Fruit fly (Drosophila melanogaster) whole organism, embryonic: ENCODE measurements around the gene Efhc1.1.

Experiments
- BEAF-32 ChIP-seq: fragments of 200-800 bp; sonication (Bioruptor generic); optimal IDR thresholded peaks from 3 replicates; lab custom pipeline; 2017; ENCODE audit warnings: missing biosample characterization, missing genetic modification characterization, mild to moderate bottlenecking, moderate library complexity, missing genetic modification reagents
- CG1024 ChIP-seq: fragments of 200-800 bp; sonication (Bioruptor generic); IDR thresholded peaks from 2 replicates; pipeline ENCODE4 v1.3.6; 2022; ENCODE audit warnings: missing biosample characterization, missing genetic modification characterization
- CG11456 ChIP-seq: fragments of 200-800 bp; sonication (Bioruptor generic); IDR thresholded peaks from 3 replicates; pipeline ENCODE4 v1.3.6; 2022; ENCODE audit warnings: missing biosample characterization, missing genetic modification characterization
- CG13287 ChIP-seq: fragments of 200-800 bp; sonication (Bioruptor generic); IDR thresholded peaks from 2 replicates; pipeline ENCODE4 v1.3.6; 2022; ENCODE audit warnings: missing biosample characterization, missing genetic modification characterization; ENCODE audit not compliant: partially characterized antibody
- CG14710 ChIP-seq: fragments of 200-800 bp; sonication (Bioruptor generic); optimal IDR thresholded peaks from 3 replicates; lab custom pipeline; 2019; ENCODE audit warnings: missing biosample characterization, mild to moderate bottlenecking, missing genetic modification characterization, moderate library complexity
- CG14860 ChIP-seq: fragments of 200-800 bp; sonication (Bioruptor generic); IDR thresholded peaks from 3 replicates; pipeline ENCODE4 v1.3.6; 2022; ENCODE audit warnings: missing biosample characterization, missing genetic modification characterization; ENCODE audit not compliant: partially characterized antibody
- CG2129 ChIP-seq: fragments of 200-800 bp; sonication (Bioruptor generic); IDR thresholded peaks from 2 replicates; pipeline ENCODE4 v1.3.6; 2022; ENCODE audit warnings: missing biosample characterization, missing genetic modification characterization; ENCODE audit not compliant: partially characterized antibody
- CG30020 ChIP-seq: fragments of 200-800 bp; optimal IDR thresholded peaks from 2 replicates; lab custom pipeline; 2019; ENCODE audit warnings: missing biosample characterization, mild to moderate bottlenecking, missing genetic modification characterization, moderate library complexity
- CG34224 ChIP-seq: fragments of 200-800 bp; sonication (Bioruptor generic); IDR thresholded peaks from 3 replicates; pipeline ENCODE4 v1.3.6; 2022; ENCODE audit warnings: missing biosample characterization, missing genetic modification characterization; ENCODE audit not compliant: partially characterized antibody
- CG42726 ChIP-seq: fragments of 200-800 bp; sonication (Bioruptor generic); IDR thresholded peaks from 2 replicates; pipeline ENCODE4 v1.3.6; 2022; ENCODE audit warnings: missing biosample characterization, missing genetic modification characterization; ENCODE audit not compliant: partially characterized antibody
- CG6791 ChIP-seq: fragments of 200-800 bp; sonication (Bioruptor generic); IDR thresholded peaks from 3 replicates; pipeline ENCODE4 v1.3.6; 2022; ENCODE audit warnings: missing biosample characterization, missing genetic modification characterization; ENCODE audit not compliant: partially characterized antibody
- CG7357 ChIP-seq: fragments of 200-800 bp; sonication (Bioruptor generic); IDR thresholded peaks from 3 replicates; pipeline ENCODE4 v1.3.6; 2022; ENCODE audit warnings: missing biosample characterization, missing genetic modification characterization
- CG7963 ChIP-seq: fragments of 200-800 bp; sonication (Bioruptor generic); IDR thresholded peaks from 3 replicates; pipeline ENCODE4 v1.3.6; 2022; ENCODE audit warnings: missing biosample characterization, missing genetic modification characterization; ENCODE audit not compliant: partially characterized antibody
- CG8290 ChIP-seq, 3 experiments: fragments of 200-800 bp; sonication (Bioruptor generic); optimal IDR thresholded peaks; 2 replicates each; lab custom pipeline; 2016 to 2019; ENCODE audit warnings: missing biosample characterization in 3 of 3, missing genetic modification characterization in 3 of 3, mild to moderate bottlenecking in 2 of 3, moderate library complexity in 1 of 3
- HLH4C ChIP-seq: fragments of 200-800 bp; sonication (Bioruptor generic); IDR thresholded peaks from 3 replicates; pipeline ENCODE4 v1.3.6; 2022; ENCODE audit warnings: missing biosample characterization, missing genetic modification characterization; ENCODE audit not compliant: partially characterized antibody
- MBD-R2 ChIP-seq: fragments of 200-800 bp; sonication (Bioruptor generic); IDR thresholded peaks from 2 replicates; pipeline ENCODE4 v1.3.6; 2022; ENCODE audit warnings: missing biosample characterization, missing genetic modification characterization
- MESR4 ChIP-seq: fragments of 200-800 bp; sonication (Bioruptor generic); optimal IDR thresholded peaks from 2 replicates; lab custom pipeline; 2018; ENCODE audit warnings: missing biosample characterization, mild to moderate bottlenecking, missing genetic modification characterization, moderate library complexity
- Med ChIP-seq: fragments of 200-800 bp; sonication (Bioruptor generic); peaks from one replicate; lab custom pipeline; 2016; ENCODE audit warnings: missing biosample characterization, missing genetic modification characterization, mild to moderate bottlenecking, inconsistent platforms, moderate library complexity
- Neu2 ChIP-seq: fragments of 200-800 bp; sonication (Bioruptor generic); optimal IDR thresholded peaks from 3 replicates; lab custom pipeline; 2016; ENCODE audit warnings: missing biosample characterization, missing genetic modification characterization, borderline replicate concordance
- Opbp ChIP-seq: fragments of 200-800 bp; sonication (Bioruptor generic); IDR thresholded peaks from 3 replicates; pipeline ENCODE4 v1.3.6; 2022; ENCODE audit warnings: missing biosample characterization, missing genetic modification characterization; ENCODE audit not compliant: partially characterized antibody
- Rfx ChIP-seq: fragments of 200-800 bp; sonication (Bioruptor generic); IDR thresholded peaks from 2 replicates; pipeline ENCODE4 v1.3.6; 2022; ENCODE audit warnings: missing biosample characterization, missing genetic modification characterization
- Scr ChIP-seq: fragments of 200-800 bp; sonication (Bioruptor generic); IDR thresholded peaks from 2 replicates; pipeline ENCODE4 v1.3.6; 2022; ENCODE audit warnings: missing biosample characterization, missing genetic modification characterization; ENCODE audit not compliant: partially characterized antibody
- Sin3A ChIP-seq: fragments of >200 bp; optimal IDR thresholded peaks from 2 replicates; lab custom pipeline; 2018
- Sry-δ ChIP-seq: fragments of 200-800 bp; sonication (Bioruptor generic); optimal IDR thresholded peaks from 2 replicates; lab custom pipeline; 2016; ENCODE audit warnings: missing biosample characterization, missing genetic modification characterization
- amos ChIP-seq: fragments of 200-800 bp; sonication (Bioruptor generic); IDR thresholded peaks from 2 replicates; pipeline ENCODE4 v1.3.6; 2022; ENCODE audit warnings: missing biosample characterization, missing genetic modification characterization; ENCODE audit not compliant: partially characterized antibody
- ato ChIP-seq: fragments of 200-800 bp; sonication (Bioruptor generic); IDR thresholded peaks from 2 replicates; pipeline ENCODE4 v1.3.6; 2022; ENCODE audit warnings: missing biosample characterization, missing genetic modification characterization; ENCODE audit not compliant: partially characterized antibody
- crp ChIP-seq, 2 experiments: fragments of 200-800 bp; sonication (Bioruptor generic); optimal IDR thresholded peaks; 2 replicates in 1 of 2; 3 replicates in 1 of 2; lab custom pipeline; 2017; ENCODE audit warnings: missing biosample characterization in 2 of 2, missing genetic modification characterization in 2 of 2, mild to moderate bottlenecking in 1 of 2, moderate library complexity in 1 of 2
- gfzf ChIP-seq: fragments of 200-800 bp; sonication (Bioruptor generic); optimal IDR thresholded peaks from 2 replicates; lab custom pipeline; 2016; ENCODE audit warnings: missing biosample characterization, mild to moderate bottlenecking, missing genetic modification characterization, moderate library complexity
- hbn ChIP-seq: fragments of 200-800 bp; sonication (Bioruptor generic); IDR thresholded peaks from 2 replicates; pipeline ENCODE4 v1.3.6; 2022; ENCODE audit warnings: missing biosample characterization, missing genetic modification characterization; ENCODE audit not compliant: partially characterized antibody
- inv ChIP-seq: fragments of 200-800 bp; sonication (Bioruptor generic); IDR thresholded peaks from 2 replicates; pipeline ENCODE4 v1.3.6; 2022; ENCODE audit warnings: missing biosample characterization, missing genetic modification characterization; ENCODE audit not compliant: partially characterized antibody
- lola ChIP-seq, 3 experiments: fragments of >200 bp in 2 of 3; fragments of 200-800 bp in 1 of 3; sonication (Bioruptor generic) in 1 of 3; optimal IDR thresholded peaks; 2 replicates each; lab custom pipeline; 2017 to 2019; ENCODE audit warnings: missing biosample characterization in 3 of 3, missing genetic modification characterization in 3 of 3, mild to moderate bottlenecking in 1 of 3, moderate library complexity in 1 of 3
- mld ChIP-seq: fragments of 200-800 bp; sonication (Bioruptor generic); IDR thresholded peaks from 3 replicates; pipeline ENCODE4 v1.3.6; 2022; ENCODE audit warnings: missing biosample characterization, missing genetic modification characterization; ENCODE audit not compliant: partially characterized antibody
- nerfin-2 ChIP-seq: fragments of 200-800 bp; sonication (Bioruptor generic); IDR thresholded peaks from 2 replicates; pipeline ENCODE4 v1.3.6; 2022; ENCODE audit warnings: missing biosample characterization, missing genetic modification characterization; ENCODE audit not compliant: partially characterized antibody
- pzg ChIP-seq: fragments of 200-800 bp; sonication (Bioruptor generic); optimal IDR thresholded peaks from 3 replicates; lab custom pipeline; 2018; ENCODE audit warnings: missing biosample characterization, mild to moderate bottlenecking, missing genetic modification characterization, moderate library complexity
- sens ChIP-seq: fragments of 200-800 bp; sonication (Bioruptor generic); peaks from one replicate; lab custom pipeline; 2016; ENCODE audit warnings: missing biosample characterization, missing genetic modification characterization
- sna ChIP-seq: fragments of 200-800 bp; sonication (Bioruptor generic); IDR thresholded peaks from 2 replicates; pipeline ENCODE4 v1.3.6; 2022; ENCODE audit warnings: missing biosample characterization, missing genetic modification characterization; ENCODE audit not compliant: partially characterized antibody
- ssp ChIP-seq: fragments of 200-800 bp; sonication (Bioruptor generic); IDR thresholded peaks from 2 replicates; pipeline ENCODE4 v1.3.6; 2022; ENCODE audit warnings: missing biosample characterization, missing genetic modification characterization
- unc-4 ChIP-seq: fragments of 200-800 bp; sonication (Bioruptor generic); IDR thresholded peaks from 2 replicates; pipeline ENCODE4 v1.3.6; 2022; ENCODE audit warnings: missing biosample characterization, missing genetic modification characterization; ENCODE audit not compliant: partially characterized antibody
- vnd ChIP-seq: fragments of 200-800 bp; sonication (Bioruptor generic); IDR thresholded peaks from 3 replicates; pipeline ENCODE4 v1.3.6; 2022; ENCODE audit warnings: missing biosample characterization, missing genetic modification characterization; ENCODE audit not compliant: partially characterized antibody
- zen2 ChIP-seq: fragments of 200-800 bp; sonication (Bioruptor generic); IDR thresholded peaks from 3 replicates; pipeline ENCODE4 v1.3.6; 2022; ENCODE audit warnings: missing biosample characterization, missing genetic modification characterization; ENCODE audit not compliant: partially characterized antibody

Efhc1.1 gene

DNA sequence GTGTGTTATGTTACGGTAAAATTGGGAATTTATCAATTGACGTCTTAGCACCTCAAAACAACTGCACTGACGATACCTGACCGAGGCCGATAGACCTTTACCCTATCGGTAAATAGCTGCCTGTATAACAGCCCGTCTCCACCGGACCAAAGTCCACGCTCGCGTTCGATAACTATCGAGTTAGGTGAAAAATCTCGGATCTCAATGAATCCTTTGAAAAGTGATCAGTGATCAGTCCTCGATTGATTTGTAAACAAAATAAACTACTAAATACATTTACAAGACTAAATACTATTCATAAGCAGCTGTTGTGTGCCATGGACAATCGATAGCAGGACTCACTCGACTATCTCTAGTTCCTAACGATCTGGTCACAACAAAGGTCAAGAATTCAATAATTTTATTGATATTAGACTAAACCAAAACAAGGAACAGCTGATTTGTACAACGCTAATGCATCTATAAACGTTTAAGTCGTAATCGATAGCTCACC is 12.5 kb upstream of the Efhc1.1 start, which contains the start of gene sordd1 (continued):
- TF ChIP-seq ato (GFP tag; lab: Robert Waterston, UW), result peak; percentile 81
- TF ChIP-seq CG1024, result peak; percentile 78
- TF ChIP-seq Rfx (GFP tag; lab: Robert Waterston, UW), result 0 out of 2 replicates have a peak, but pooled peaks have one; percentile 27
- peak; percentile 97 for TF ChIP-seq CG6791 (GFP tag; lab: Robert Waterston, UW)
- TF ChIP-seq Med (GFP tag; lab: Kevin White, UChicago), result peak; percentile 3
- TF ChIP-seq CG2129 (GFP tag; lab: Robert Waterston, UW), result peak; percentile 81
- peak; percentile 81 for TF ChIP-seq BEAF-32 (GFP tag; lab: Kevin White, UChicago)
- TF ChIP-seq CG8290 (GFP tag; optimal IDR thresholded peaks at IDR 0.05; lab: Kevin White, UChicago), result peak; percentile 74
- TF ChIP-seq CG8290 (tag; optimal IDR thresholded peaks at IDR 0.05; lab: Kevin White, UChicago), result peak in 1 of 2 experiments; percentile 63
- TF ChIP-seq nerfin-2 (GFP tag; lab: Robert Waterston, UW), result peak; percentile 88
- TF ChIP-seq amos (GFP tag; lab: Robert Waterston, UW), result peak; percentile 93
- TF ChIP-seq CG34224 (GFP tag; lab: Robert Waterston, UW), result peak; percentile 85
- peak; percentile 76 for TF ChIP-seq Sry-δ (GFP tag; lab: Kevin White, UChicago)
- peak; percentile 86 for TF ChIP-seq CG30020
- peak in 1 of 2 experiments; percentile 27 for TF ChIP-seq crp (GFP tag; optimal IDR thresholded peaks at IDR 0.05; lab: Kevin White, UChicago)
- peak; percentile 31; the same call in 1 of the 2 replicates for TF ChIP-seq MBD-R2
- peak; percentile 88 for TF ChIP-seq Opbp (GFP tag; lab: Robert Waterston, UW)
- TF ChIP-seq CG14860, result peak; percentile 89
- peak; percentile 31 for TF ChIP-seq pzg
- peak; percentile 53 for TF ChIP-seq Neu2
- TF ChIP-seq Sin3A (lab: Kevin White, UChicago), result peak; percentile 15
- peak; percentile 70; the same call in 1 of the 2 replicates for TF ChIP-seq sna (GFP tag; lab: Robert Waterston, UW)
- TF ChIP-seq gfzf (GFP tag; lab: Kevin White, UChicago), result peak; percentile 2
- TF ChIP-seq vnd (GFP tag; lab: Robert Waterston, UW), result peak; percentile 90
- peak; percentile 89 for TF ChIP-seq CG13287 (GFP tag; lab: Robert Waterston, UW)
- TF ChIP-seq Scr (GFP tag; lab: Robert Waterston, UW), result peak; percentile 92
- peak; percentile 83 for TF ChIP-seq hbn (GFP tag; lab: Robert Waterston, UW)
- peak; percentile 75; the same call in 2 of the 3 replicates for TF ChIP-seq zen2 (GFP tag; lab: Robert Waterston, UW)
- TF ChIP-seq CG14710 (tag; lab: Kevin White, UChicago), result peak; percentile 4
- TF ChIP-seq inv (GFP tag; lab: Robert Waterston, UW), result peak; percentile 95
- peak in 1 of 3 experiments; percentile 77 for TF ChIP-seq lola (GFP tag; optimal IDR thresholded peaks at IDR 0.05; lab: Kevin White, UChicago)
- TF ChIP-seq unc-4, result peak; percentile 85
- peak; percentile 96 for TF ChIP-seq CG7357 (GFP tag; lab: Robert Waterston, UW)
- peak; percentile 85 for TF ChIP-seq CG7963
- peak; percentile 92 for TF ChIP-seq HLH4C (GFP tag; lab: Robert Waterston, UW)
- TF ChIP-seq mld (GFP tag; lab: Robert Waterston, UW), result peak; percentile 82
- TF ChIP-seq CG11456 (GFP tag; lab: Robert Waterston, UW), result peak; percentile 51; the same call in 1 of the 3 replicates
- TF ChIP-seq CG42726 (GFP tag; lab: Robert Waterston, UW), result peak; percentile 87
- peak; percentile 98 for TF ChIP-seq ssp (GFP tag; lab: Robert Waterston, UW)
- peak; percentile 8 for TF ChIP-seq MESR4 (GFP tag; lab: Kevin White, UChicago)
- TF ChIP-seq sens, result peak; percentile 31
